Fruit fly (Drosophila melanogaster) whole organism, embryonic: Measurements from ENCODE around the gene CG10431.

Experiments
- Abd-B ChIP-seq: fragments of 200-800 bp; sonication (Bioruptor generic); optimal IDR thresholded peaks from 2 replicates; lab custom pipeline; 2018; ENCODE audit warnings: missing biosample characterization, mild to moderate bottlenecking, missing genetic modification characterization, moderate library complexity
- Ada2b ChIP-seq: fragments of 200-800 bp; sonication (Bioruptor generic); IDR thresholded peaks from 2 replicates; pipeline ENCODE4 v1.3.6; 2022; ENCODE audit warnings: missing biosample characterization, missing genetic modification characterization
- Atf6 ChIP-seq: fragments of 200-800 bp; sonication (Bioruptor generic); IDR thresholded peaks from 2 replicates; pipeline ENCODE4 v1.3.6; 2022; ENCODE audit warnings: missing biosample characterization, missing genetic modification characterization
- Awh ChIP-seq: fragments of 200-800 bp; sonication (Bioruptor generic); IDR thresholded peaks from 2 replicates; pipeline ENCODE4, ENCODE4 v1.3.6; 2022; ENCODE audit warnings: missing biosample characterization, missing genetic modification characterization
- CG10267 ChIP-seq: fragments of 200-800 bp; sonication (Bioruptor generic); optimal IDR thresholded peaks from 2 replicates; lab custom pipeline; 2018; ENCODE audit warnings: missing biosample characterization, mild to moderate bottlenecking, missing genetic modification characterization, moderate library complexity
- CG13123 ChIP-seq: fragments of 200-800 bp; sonication (Bioruptor generic); optimal IDR thresholded peaks from 2 replicates; lab custom pipeline; 2016; ENCODE audit warnings: missing biosample characterization, missing genetic modification characterization
- CG14667 ChIP-seq: fragments of 200-800 bp; sonication (Bioruptor generic); IDR thresholded peaks from 2 replicates; pipeline ENCODE4 v1.3.6; 2022; ENCODE audit warnings: missing biosample characterization, missing genetic modification characterization
- CG1529 ChIP-seq: fragments of 200-800 bp; sonication (Bioruptor generic); optimal IDR thresholded peaks from 3 replicates; lab custom pipeline; 2018; ENCODE audit warnings: missing biosample characterization, missing genetic modification characterization
- CG1647 ChIP-seq: fragments of 200-800 bp; sonication (Bioruptor generic); optimal IDR thresholded peaks from 3 replicates; lab custom pipeline; 2016; ENCODE audit warnings: missing biosample characterization, missing genetic modification characterization
- CG16815 ChIP-seq: fragments of 200-800 bp; sonication (Bioruptor generic); optimal IDR thresholded peaks from 3 replicates; lab custom pipeline; 2017; ENCODE audit warnings: missing biosample characterization, mild to moderate bottlenecking, missing genetic modification characterization
- CG2116 ChIP-seq: fragments of 200-800 bp; sonication (Bioruptor generic); optimal IDR thresholded peaks from 3 replicates; lab custom pipeline; 2018; ENCODE audit warnings: missing biosample characterization, mild to moderate bottlenecking, missing genetic modification characterization
- CG2875 ChIP-seq: fragments of 200-800 bp; sonication (Bioruptor generic); optimal IDR thresholded peaks from 2 replicates; lab custom pipeline; 2017; ENCODE audit warnings: missing biosample characterization, mild to moderate bottlenecking, missing genetic modification characterization, missing genetic modification reagents
- CG3407 ChIP-seq: fragments of 200-800 bp; sonication (Bioruptor generic); optimal IDR thresholded peaks from 2 replicates; lab custom pipeline; 2018; ENCODE audit warnings: missing biosample characterization, mild to moderate bottlenecking, missing genetic modification characterization
- CG4820 ChIP-seq: fragments of 200-800 bp; sonication (Bioruptor generic); optimal IDR thresholded peaks from 3 replicates; lab custom pipeline; 2016; ENCODE audit warnings: missing biosample characterization, missing genetic modification characterization
- CG6272 ChIP-seq: fragments of 200-800 bp; sonication (Bioruptor generic); IDR thresholded peaks from 2 replicates; pipeline ENCODE4 v1.3.6; 2022; ENCODE audit warnings: missing biosample characterization, missing genetic modification characterization
- CG6854 ChIP-seq: fragments of 200-800 bp; sonication (Bioruptor generic); optimal IDR thresholded peaks from 3 replicates; lab custom pipeline; 2017; ENCODE audit warnings: missing biosample characterization, mild to moderate bottlenecking, missing genetic modification characterization
- D ChIP-seq, 2 experiments: fragments of 200-800 bp in 1 of 2; fragments of >200 bp in 1 of 2; sonication (Bioruptor generic) in 1 of 2; optimal IDR thresholded peaks; 2 replicates in 1 of 2; 3 replicates in 1 of 2; lab custom pipeline; 2017; ENCODE audit warnings: mild to moderate bottlenecking in 1 of 2, missing biosample characterization in 1 of 2, missing genetic modification characterization in 1 of 2, missing genetic modification reagents in 1 of 2
- D19A ChIP-seq: fragments of 200-800 bp; optimal IDR thresholded peaks from 3 replicates; lab custom pipeline; 2019; ENCODE audit warnings: missing biosample characterization, mild to moderate bottlenecking, missing genetic modification characterization, moderate library complexity
- Dek ChIP-seq: fragments of 200-800 bp; sonication (Bioruptor generic); optimal IDR thresholded peaks from 3 replicates; lab custom pipeline; 2019; ENCODE audit warnings: missing biosample characterization, mild to moderate bottlenecking, missing genetic modification characterization, moderate library complexity
- Fer3 ChIP-seq: fragments of 200-800 bp; sonication (Bioruptor generic); optimal IDR thresholded peaks from 2 replicates; lab custom pipeline; 2018; ENCODE audit warnings: missing biosample characterization, mild to moderate bottlenecking, missing genetic modification characterization, moderate library complexity
- Hr78 ChIP-seq, 2 experiments: fragments of 200-800 bp in 1 of 2; fragments of >200 bp in 1 of 2; sonication (Bioruptor generic) in 1 of 2; optimal IDR thresholded peaks; 2 replicates each; lab custom pipeline; 2017 to 2019; ENCODE audit warnings: missing biosample characterization in 2 of 2, missing genetic modification characterization in 2 of 2, mild to moderate bottlenecking in 1 of 2, moderate library complexity in 1 of 2
- Lim3 ChIP-seq: fragments of 200-800 bp; sonication (Bioruptor generic); IDR thresholded peaks from 2 replicates; pipeline ENCODE4 v1.3.6; 2022; ENCODE audit warnings: missing biosample characterization, missing genetic modification characterization
- Nf-YC ChIP-seq: fragments of 200-800 bp; optimal IDR thresholded peaks from 3 replicates; lab custom pipeline; 2019; ENCODE audit warnings: missing biosample characterization, mild to moderate bottlenecking, missing genetic modification characterization, moderate library complexity
- PHDP ChIP-seq: fragments of 200-800 bp; sonication (Bioruptor generic); optimal IDR thresholded peaks from 3 replicates; lab custom pipeline; 2018; ENCODE audit warnings: missing biosample characterization, mild to moderate bottlenecking, missing genetic modification characterization, moderate library complexity
- Ptx1 ChIP-seq: fragments of 200-800 bp; sonication (Bioruptor generic); IDR thresholded peaks from 2 replicates; pipeline ENCODE4 v1.3.6; 2022; ENCODE audit warnings: missing biosample characterization, missing genetic modification characterization
- Rfx ChIP-seq: fragments of 200-800 bp; sonication (Bioruptor generic); IDR thresholded peaks from 2 replicates; pipeline ENCODE4 v1.3.6; 2022; ENCODE audit warnings: missing biosample characterization, missing genetic modification characterization
- Rx ChIP-seq: fragments of 200-800 bp; sonication (Bioruptor generic); IDR thresholded peaks from 2 replicates; pipeline ENCODE4 v1.3.6; 2022; ENCODE audit warnings: missing biosample characterization, missing genetic modification characterization
- Sox102F ChIP-seq: fragments of 200-800 bp; sonication (Bioruptor generic); optimal IDR thresholded peaks from 2 replicates; lab custom pipeline; 2018; ENCODE audit warnings: missing biosample characterization, mild to moderate bottlenecking, missing genetic modification characterization, moderate library complexity
- TFAM ChIP-seq: fragments of 200-800 bp; sonication (Bioruptor generic); optimal IDR thresholded peaks from 2 replicates; lab custom pipeline; 2017; ENCODE audit warnings: missing biosample characterization, missing genetic modification characterization, inconsistent platforms
- ac ChIP-seq: fragments of 200-800 bp; sonication (Bioruptor generic); optimal IDR thresholded peaks from 3 replicates; lab custom pipeline; 2017; ENCODE audit warnings: missing biosample characterization, mild to moderate bottlenecking, missing genetic modification characterization
- aop ChIP-seq: fragments of 200-800 bp; sonication (Bioruptor generic); IDR thresholded peaks from 2 replicates; pipeline ENCODE4 v1.3.6; 2022; ENCODE audit warnings: missing biosample characterization, missing genetic modification characterization
- bab2 ChIP-seq: fragments of 200-800 bp; sonication (Bioruptor generic); optimal IDR thresholded peaks from 2 replicates; lab custom pipeline; 2016; ENCODE audit warnings: missing biosample characterization, missing genetic modification characterization
- chm ChIP-seq: fragments of 200-800 bp; sonication (Bioruptor generic); IDR thresholded peaks from 2 replicates; pipeline ENCODE4 v1.3.6; 2022; ENCODE audit warnings: missing biosample characterization, missing genetic modification characterization
- chn ChIP-seq: fragments of 200-800 bp; sonication (Bioruptor generic); optimal IDR thresholded peaks from 2 replicates; lab custom pipeline; 2016; ENCODE audit warnings: missing biosample characterization, missing genetic modification characterization
- crol ChIP-seq: fragments of 200-800 bp; sonication (Bioruptor generic); IDR thresholded peaks from 2 replicates; pipeline ENCODE4 v1.3.6; 2022; ENCODE audit warnings: missing biosample characterization, missing genetic modification characterization
- da ChIP-seq: fragments of 200-800 bp; sonication (Bioruptor generic); optimal IDR thresholded peaks from 2 replicates; lab custom pipeline; 2016; ENCODE audit warnings: missing biosample characterization, missing genetic modification characterization
- fd102C ChIP-seq: fragments of 200-800 bp; sonication (Bioruptor generic); optimal IDR thresholded peaks from 2 replicates; lab custom pipeline; 2018; ENCODE audit warnings: missing biosample characterization, mild to moderate bottlenecking, missing genetic modification characterization, moderate library complexity
- hbn ChIP-seq: fragments of 200-800 bp; sonication (Bioruptor generic); IDR thresholded peaks from 2 replicates; pipeline ENCODE4 v1.3.6; 2022; ENCODE audit warnings: missing biosample characterization, missing genetic modification characterization; ENCODE audit not compliant: partially characterized antibody
- her ChIP-seq: fragments of 200-800 bp; sonication (Bioruptor generic); optimal IDR thresholded peaks from 2 replicates; lab custom pipeline; 2016; ENCODE audit warnings: missing biosample characterization, missing genetic modification characterization
- pan ChIP-seq, 4 experiments: fragments of >200 bp in 3 of 4; fragments of 200-800 bp in 1 of 4; sonication (Bioruptor generic) in 1 of 4; optimal IDR thresholded peaks in 3 of 4; IDR thresholded peaks in 1 of 4; 2 replicates each; pipeline versions ENCODE4 v1.3.6 to Lab custom; 2017 to 2022; ENCODE audit warnings: missing biosample characterization in 2 of 4, missing genetic modification characterization in 2 of 4, mixed read lengths in 1 of 4
- prd ChIP-seq, 3 experiments: fragments of >200 bp in 2 of 3; fragments of 200-800 bp in 1 of 3; sonication (Bioruptor generic) in 1 of 3; optimal IDR thresholded peaks in 2 of 3; IDR thresholded peaks in 1 of 3; 2 replicates in 2 of 3; 3 replicates in 1 of 3; pipeline versions ENCODE4 v1.3.6 to Lab custom; 2017 to 2022; ENCODE audit warnings: missing biosample characterization in 1 of 3, missing genetic modification characterization in 1 of 3
- pzg ChIP-seq: fragments of 200-800 bp; sonication (Bioruptor generic); optimal IDR thresholded peaks from 3 replicates; lab custom pipeline; 2018; ENCODE audit warnings: missing biosample characterization, mild to moderate bottlenecking, missing genetic modification characterization, moderate library complexity
- row ChIP-seq: fragments of 200-800 bp; sonication (Bioruptor generic); IDR thresholded peaks from 3 replicates; pipeline ENCODE4 v1.3.6; 2022; ENCODE audit warnings: missing biosample characterization, missing genetic modification characterization
- sim ChIP-seq: fragments of 200-800 bp; sonication (Bioruptor generic); IDR thresholded peaks from 2 replicates; pipeline ENCODE4 v1.3.6; 2022; ENCODE audit warnings: missing biosample characterization, missing genetic modification characterization
- tin ChIP-seq: fragments of 200-800 bp; sonication (Bioruptor generic); optimal IDR thresholded peaks from 3 replicates; lab custom pipeline; 2016; ENCODE audit warnings: missing biosample characterization, missing genetic modification characterization
- tll ChIP-seq, 2 experiments: fragments of 200-800 bp in 1 of 2; fragments of >200 bp in 1 of 2; sonication (Bioruptor generic) in 1 of 2; optimal IDR thresholded peaks; 2 replicates each; lab custom pipeline; 2017 to 2019; ENCODE audit warnings: missing biosample characterization in 2 of 2, missing genetic modification characterization in 2 of 2, mild to moderate bottlenecking in 1 of 2, moderate library complexity in 1 of 2
- trem ChIP-seq: fragments of 200-800 bp; optimal IDR thresholded peaks from 3 replicates; lab custom pipeline; 2019; ENCODE audit warnings: missing biosample characterization, mild to moderate bottlenecking, missing genetic modification characterization, moderate library complexity
- wor ChIP-seq: fragments of 200-800 bp; sonication (Bioruptor generic); IDR thresholded peaks from 2 replicates; pipeline ENCODE4 v1.3.6; 2022; ENCODE audit warnings: missing biosample characterization, missing genetic modification characterization
- yki ChIP-seq: fragments of >200 bp; optimal IDR thresholded peaks from 3 replicates; lab custom pipeline; 2018
- zen ChIP-seq: fragments of 200-800 bp; sonication (Bioruptor generic); optimal IDR thresholded peaks from 3 replicates; lab custom pipeline; 2018; ENCODE audit warnings: missing biosample characterization, mild to moderate bottlenecking, missing genetic modification characterization, moderate library complexity

The CG10431 gene

dm6 chr2L:19002959-19003371, 28.5 kb downstream of the CG10431 start, which contains the start of gene CG31793 (continued):
- TF ChIP-seq Awh (GFP tag; lab: Robert Waterston, UW), result no peak
- TF ChIP-seq her (GFP tag; lab: Kevin White, UChicago), result no peak
- TF ChIP-seq CG6854 (GFP tag; lab: Kevin White, UChicago), result peak; percentile 56
- TF ChIP-seq fd102C, result no peak
- no peak; the same call in 1 of the 2 replicates for TF ChIP-seq chm (GFP tag; lab: Robert Waterston, UW)
- TF ChIP-seq Ptx1, result peak; percentile 41; the same call in 1 of the 2 replicates
- no peak for TF ChIP-seq CG3407 (GFP tag; lab: Kevin White, UChicago)
- TF ChIP-seq CG1647 (GFP tag; lab: Kevin White, UChicago), result no peak
- TF ChIP-seq Atf6 (GFP tag; lab: Robert Waterston, UW), result peak; percentile 64
- no peak for TF ChIP-seq TFAM (GFP tag; lab: Kevin White, UChicago)
- peak; percentile 58; the same call in 1 of the 2 replicates for TF ChIP-seq Ada2b (GFP tag; lab: Robert Waterston, UW)
- no peak for TF ChIP-seq Abd-B (GFP tag; lab: Kevin White, UChicago)
- peak; percentile 58 for TF ChIP-seq Sox102F (GFP tag; lab: Kevin White, UChicago)
- no peak for TF ChIP-seq prd (optimal IDR thresholded peaks at IDR 0.05; lab: Kevin White, UChicago)
- 0 out of 3 replicates have a peak, but pooled peaks have one; percentile 17 for TF ChIP-seq prd (GFP tag; IDR thresholded peaks at IDR 0.05; lab: Robert Waterston, UW)
- TF ChIP-seq Dek, result peak; percentile 68
- TF ChIP-seq da, result no peak
- TF ChIP-seq CG1529, result no peak
- TF ChIP-seq CG10267 (tag; lab: Kevin White, UChicago), result peak; percentile 40
- peak; percentile 67 for TF ChIP-seq row (GFP tag; lab: Robert Waterston, UW)
- peak; percentile 2 for TF ChIP-seq tin
- TF ChIP-seq chn, result no peak
- no peak for TF ChIP-seq ac (GFP tag; lab: Kevin White, UChicago)
- no peak for TF ChIP-seq D (optimal IDR thresholded peaks at IDR 0.05; lab: Kevin White, UChicago)
- TF ChIP-seq D (GFP tag; optimal IDR thresholded peaks at IDR 0.05; lab: Kevin White, UChicago), result no peak
- peak; percentile 75 for TF ChIP-seq PHDP (tag; lab: Kevin White, UChicago)
- no peak for TF ChIP-seq Rx (GFP tag; lab: Robert Waterston, UW)
- TF ChIP-seq bab2, result no peak
- TF ChIP-seq yki, result no peak
- no peak for TF ChIP-seq aop (GFP tag; lab: Robert Waterston, UW)
- TF ChIP-seq Hr78 (GFP tag; optimal IDR thresholded peaks at IDR 0.05; lab: Kevin White, UChicago), result no peak
- no peak for TF ChIP-seq hbn (GFP tag; lab: Robert Waterston, UW)
- TF ChIP-seq crol (GFP tag; lab: Robert Waterston, UW), result no peak
- no peak for TF ChIP-seq CG6272
- TF ChIP-seq CG13123 (GFP tag; lab: Kevin White, UChicago), result no peak
- peak; percentile 46; the same call in 1 of the 2 replicates for TF ChIP-seq Rfx
- TF ChIP-seq zen (tag; lab: Kevin White, UChicago), result peak; percentile 4
- no peak for TF ChIP-seq CG14667 (GFP tag; lab: Robert Waterston, UW)
- peak; percentile 53 for TF ChIP-seq Nf-YC (tag; lab: Kevin White, UChicago)
- TF ChIP-seq wor, result no peak
- no peak for TF ChIP-seq CG2875
- TF ChIP-seq CG16815 (GFP tag; lab: Kevin White, UChicago), result no peak
- no peak for TF ChIP-seq pan (optimal IDR thresholded peaks at IDR 0.05; lab: Kevin White, UChicago)
- peak in 1 of 2 experiments; percentile 63 for TF ChIP-seq pan (GFP tag; optimal IDR thresholded peaks at IDR 0.05 in 1 of 2, IDR thresholded peaks at IDR 0.05 in 1 of 2)
- peak; percentile 64 for TF ChIP-seq Fer3 (tag; lab: Kevin White, UChicago)
- TF ChIP-seq trem (tag; lab: Kevin White, UChicago), result peak; percentile 14
- peak; percentile 62 for TF ChIP-seq D19A
- peak; percentile 1 for TF ChIP-seq CG2116
- TF ChIP-seq sim (GFP tag; lab: Robert Waterston, UW), result no peak
- TF ChIP-seq CG4820, result no peak
- no peak for TF ChIP-seq tll (GFP tag; optimal IDR thresholded peaks at IDR 0.05; lab: Kevin White, UChicago)
- peak; percentile 12 for TF ChIP-seq pzg (GFP tag; lab: Kevin White, UChicago)
- TF ChIP-seq Lim3 (GFP tag; lab: Robert Waterston, UW), result no peak
